Fruit fly (Drosophila melanogaster) whole organism, embryonic: ENCODE measurements around the gene CG14853.

Experiments used
- Antp ChIP-seq: fragments of 200-800 bp; sonication (Bioruptor generic); optimal IDR thresholded peaks from 3 replicates; lab custom pipeline; 2016; ENCODE audit warnings: missing biosample characterization, missing genetic modification characterization
- Atf3 ChIP-seq: fragments of 200-800 bp; sonication (Bioruptor generic); optimal IDR thresholded peaks from 3 replicates; lab custom pipeline; 2016; ENCODE audit warnings: missing biosample characterization, missing genetic modification characterization
- B-H1 ChIP-seq: fragments of 200-800 bp; sonication (Bioruptor generic); IDR thresholded peaks from 3 replicates; pipeline ENCODE4 v1.3.6; 2022; ENCODE audit warnings: missing biosample characterization, missing genetic modification characterization
- B-H2 ChIP-seq: fragments of 200-800 bp; sonication (Bioruptor generic); optimal IDR thresholded peaks from 2 replicates; lab custom pipeline; 2018; ENCODE audit warnings: missing biosample characterization, mild to moderate bottlenecking, missing genetic modification characterization
- Blimp-1 ChIP-seq: fragments of 200-800 bp; sonication (Bioruptor generic); optimal IDR thresholded peaks from 3 replicates; lab custom pipeline; 2018; ENCODE audit warnings: missing biosample characterization, missing genetic modification characterization, mild to moderate bottlenecking, moderate library complexity, missing genetic modification reagents
- Bteb2 ChIP-seq: fragments of 200-800 bp; sonication (Bioruptor generic); optimal IDR thresholded peaks from 2 replicates; lab custom pipeline; 2016; ENCODE audit warnings: missing biosample characterization, missing genetic modification characterization
- CG11456 ChIP-seq: fragments of 200-800 bp; sonication (Bioruptor generic); IDR thresholded peaks from 3 replicates; pipeline ENCODE4 v1.3.6; 2022; ENCODE audit warnings: missing biosample characterization, missing genetic modification characterization
- CG12071 ChIP-seq: fragments of 200-800 bp; sonication (Bioruptor generic); optimal IDR thresholded peaks from 3 replicates; lab custom pipeline; 2018; ENCODE audit warnings: missing biosample characterization, mild to moderate bottlenecking, missing genetic modification characterization
- CG13424 ChIP-seq: fragments of 200-800 bp; sonication (Bioruptor generic); optimal IDR thresholded peaks from 2 replicates; lab custom pipeline; 2019; ENCODE audit warnings: missing biosample characterization, mild to moderate bottlenecking, missing genetic modification characterization, moderate library complexity
- CG1647 ChIP-seq: fragments of 200-800 bp; sonication (Bioruptor generic); optimal IDR thresholded peaks from 3 replicates; lab custom pipeline; 2016; ENCODE audit warnings: missing biosample characterization, missing genetic modification characterization
- CG16779 ChIP-seq: fragments of 200-800 bp; sonication (Bioruptor generic); IDR thresholded peaks from 2 replicates; pipeline ENCODE4 v1.3.6; 2022; ENCODE audit warnings: missing biosample characterization, missing genetic modification characterization
- CG16863 ChIP-seq: fragments of 200-800 bp; sonication (Bioruptor generic); optimal IDR thresholded peaks from 3 replicates; lab custom pipeline; 2016; ENCODE audit warnings: missing biosample characterization, missing genetic modification characterization
- CG2678 ChIP-seq: fragments of 200-800 bp; sonication (Bioruptor generic); optimal IDR thresholded peaks from 3 replicates; lab custom pipeline; 2019; ENCODE audit warnings: missing biosample characterization, mild to moderate bottlenecking, missing genetic modification characterization, moderate library complexity
- CG30403 ChIP-seq: fragments of 200-800 bp; sonication (Bioruptor generic); optimal IDR thresholded peaks from 3 replicates; lab custom pipeline; 2016; ENCODE audit warnings: missing biosample characterization, missing genetic modification characterization
- CG31388 ChIP-seq: fragments of 200-800 bp; sonication (Bioruptor generic); optimal IDR thresholded peaks from 2 replicates; lab custom pipeline; 2016; ENCODE audit warnings: missing biosample characterization, missing genetic modification characterization
- CG32767 ChIP-seq: fragments of 200-800 bp; sonication (Bioruptor generic); IDR thresholded peaks from 2 replicates; pipeline ENCODE4 v1.3.6; 2022; ENCODE audit warnings: missing biosample characterization, missing genetic modification characterization
- CG33213 ChIP-seq: fragments of 200-800 bp; sonication (Bioruptor generic); optimal IDR thresholded peaks from 3 replicates; lab custom pipeline; 2016; ENCODE audit warnings: missing biosample characterization, missing genetic modification characterization
- CG4424 ChIP-seq: fragments of 200-800 bp; sonication (Bioruptor generic); optimal IDR thresholded peaks from 3 replicates; lab custom pipeline; 2016; ENCODE audit warnings: missing biosample characterization, missing genetic modification characterization
- CG4730 ChIP-seq: fragments of 200-800 bp; sonication (Bioruptor generic); IDR thresholded peaks from 2 replicates; pipeline ENCODE4 v1.3.6; 2022; ENCODE audit warnings: missing biosample characterization, missing genetic modification characterization
- CG6791 ChIP-seq: fragments of 200-800 bp; sonication (Bioruptor generic); IDR thresholded peaks from 3 replicates; pipeline ENCODE4 v1.3.6; 2022; ENCODE audit warnings: missing biosample characterization, missing genetic modification characterization; ENCODE audit not compliant: partially characterized antibody
- CG7745 ChIP-seq: fragments of 200-800 bp; sonication (Bioruptor generic); optimal IDR thresholded peaks from 2 replicates; lab custom pipeline; 2018; ENCODE audit warnings: missing biosample characterization, mild to moderate bottlenecking, missing genetic modification characterization, moderate library complexity
- CG9797 ChIP-seq: fragments of 200-800 bp; sonication (Bioruptor generic); optimal IDR thresholded peaks from 3 replicates; lab custom pipeline; 2018; ENCODE audit warnings: missing biosample characterization, mild to moderate bottlenecking, missing genetic modification characterization
- Dad ChIP-seq: fragments of 200-800 bp; sonication (Bioruptor generic); optimal IDR thresholded peaks from 3 replicates; lab custom pipeline; 2016; ENCODE audit warnings: missing biosample characterization, missing genetic modification characterization
- Dek ChIP-seq: fragments of 200-800 bp; sonication (Bioruptor generic); optimal IDR thresholded peaks from 3 replicates; lab custom pipeline; 2019; ENCODE audit warnings: missing biosample characterization, mild to moderate bottlenecking, missing genetic modification characterization, moderate library complexity
- Dfd ChIP-seq, 2 experiments: fragments of >200 bp; optimal IDR thresholded peaks; 2 replicates each; lab custom pipeline; 2017; ENCODE audit warnings: missing biosample characterization in 2 of 2, missing genetic modification characterization in 2 of 2
- GATAe ChIP-seq: fragments of 200-800 bp; sonication (Bioruptor generic); conservative IDR thresholded peaks from 2 replicates; pipeline ENCODE4 v1.3.6; 2022; ENCODE audit warnings: missing biosample characterization, missing genetic modification characterization
- Gug ChIP-seq: fragments of 200-800 bp; sonication (Bioruptor generic); IDR thresholded peaks from 4 replicates; pipeline ENCODE4 v1.3.6; 2022; ENCODE audit warnings: missing biosample characterization, missing genetic modification characterization
- Hsf ChIP-seq: fragments of 200-800 bp; sonication (Bioruptor generic); optimal IDR thresholded peaks from 3 replicates; lab custom pipeline; 2016; ENCODE audit warnings: missing biosample characterization, missing genetic modification characterization
- Kr ChIP-seq: fragments of 200-800 bp; sonication (Bioruptor generic); optimal IDR thresholded peaks from 2 replicates; lab custom pipeline; 2017; ENCODE audit warnings: missing biosample characterization, mild to moderate bottlenecking, missing genetic modification characterization
- Meics ChIP-seq: fragments of 200-800 bp; sonication (Bioruptor generic); optimal IDR thresholded peaks from 2 replicates; lab custom pipeline; 2017; ENCODE audit warnings: missing biosample characterization, mild to moderate bottlenecking, missing genetic modification characterization
- Nf-YA ChIP-seq: fragments of 200-800 bp; sonication (Bioruptor generic); IDR thresholded peaks from 2 replicates; pipeline ENCODE4 v1.3.6; 2022; ENCODE audit warnings: missing biosample characterization, missing genetic modification characterization
- Usf ChIP-seq: fragments of 200-800 bp; sonication (Bioruptor generic); optimal IDR thresholded peaks from 2 replicates; lab custom pipeline; 2017; ENCODE audit warnings: missing genotype, missing biosample characterization, missing genetic modification characterization
- al ChIP-seq: fragments of 200-800 bp; sonication (Bioruptor generic); IDR thresholded peaks from 2 replicates; pipeline ENCODE4 v1.3.6; 2022; ENCODE audit warnings: missing biosample characterization, missing genetic modification characterization
- crc ChIP-seq: fragments of 200-800 bp; sonication (Bioruptor generic); optimal IDR thresholded peaks from 2 replicates; lab custom pipeline; 2016; ENCODE audit warnings: missing biosample characterization, missing genetic modification characterization
- da ChIP-seq: fragments of 200-800 bp; sonication (Bioruptor generic); optimal IDR thresholded peaks from 2 replicates; lab custom pipeline; 2016; ENCODE audit warnings: missing biosample characterization, missing genetic modification characterization
- dati ChIP-seq: fragments of 200-800 bp; sonication (Bioruptor generic); IDR thresholded peaks from 2 replicates; pipeline ENCODE4 v1.3.6; 2022; ENCODE audit warnings: missing biosample characterization, missing genetic modification characterization
- disco-r ChIP-seq: fragments of 200-800 bp; sonication (Bioruptor generic); optimal IDR thresholded peaks from 2 replicates; lab custom pipeline; 2016; ENCODE audit warnings: missing biosample characterization, missing genetic modification characterization
- esg ChIP-seq: fragments of 200-800 bp; sonication (Bioruptor generic); conservative IDR thresholded peaks from 2 replicates; pipeline ENCODE4 v1.3.6; 2022; ENCODE audit warnings: missing biosample characterization, missing genetic modification characterization
- ham ChIP-seq: fragments of 200-800 bp; sonication (Bioruptor generic); IDR thresholded peaks from 2 replicates; pipeline ENCODE4 v1.3.6; 2022; ENCODE audit warnings: missing biosample characterization, missing genetic modification characterization
- hkb ChIP-seq, 2 experiments: fragments of 200-800 bp in 1 of 2; fragments of >200 bp in 1 of 2; sonication (Bioruptor generic) in 1 of 2; IDR thresholded peaks in 1 of 2; optimal IDR thresholded peaks in 1 of 2; 2 replicates each; pipeline versions ENCODE4 v1.3.6 to Lab custom; 2017 to 2022; ENCODE audit warnings: missing biosample characterization in 1 of 2, missing genetic modification characterization in 1 of 2
- jumu ChIP-seq: fragments of 200-800 bp; sonication (Bioruptor generic); optimal IDR thresholded peaks from 3 replicates; lab custom pipeline; 2016; ENCODE audit warnings: missing biosample characterization, missing genetic modification characterization
- nmo ChIP-seq: fragments of 200-800 bp; sonication (Bioruptor generic); optimal IDR thresholded peaks from 2 replicates; lab custom pipeline; 2018; ENCODE audit warnings: missing biosample characterization, mild to moderate bottlenecking, missing genetic modification characterization, moderate library complexity
- otp ChIP-seq: fragments of 200-800 bp; sonication (Bioruptor generic); IDR thresholded peaks from 3 replicates; pipeline ENCODE4, ENCODE4 v1.3.6; 2022; ENCODE audit warnings: missing biosample characterization, missing genetic modification characterization
- salm ChIP-seq: fragments of 200-800 bp; sonication (Bioruptor generic); optimal IDR thresholded peaks from 2 replicates; lab custom pipeline; 2018; ENCODE audit warnings: missing biosample characterization, mild to moderate bottlenecking, missing genetic modification characterization
- sima ChIP-seq: fragments of 200-800 bp; sonication (Bioruptor generic); optimal IDR thresholded peaks from 2 replicates; lab custom pipeline; 2016; ENCODE audit warnings: missing biosample characterization, missing genetic modification characterization
- so ChIP-seq: fragments of 200-800 bp; sonication (Bioruptor generic); IDR thresholded peaks from 3 replicates; pipeline ENCODE4 v1.3.6; 2022; ENCODE audit warnings: missing biosample characterization, missing genetic modification characterization
- ssp ChIP-seq: fragments of 200-800 bp; sonication (Bioruptor generic); IDR thresholded peaks from 2 replicates; pipeline ENCODE4 v1.3.6; 2022; ENCODE audit warnings: missing biosample characterization, missing genetic modification characterization
- toy ChIP-seq: fragments of 200-800 bp; sonication (Bioruptor generic); IDR thresholded peaks from 2 replicates; pipeline ENCODE4 v1.3.6; 2022; ENCODE audit warnings: missing biosample characterization, missing genetic modification characterization
- vnd ChIP-seq: fragments of 200-800 bp; sonication (Bioruptor generic); IDR thresholded peaks from 3 replicates; pipeline ENCODE4 v1.3.6; 2022; ENCODE audit warnings: missing biosample characterization, missing genetic modification characterization; ENCODE audit not compliant: partially characterized antibody
- wek ChIP-seq: fragments of 200-800 bp; sonication (Bioruptor generic); optimal IDR thresholded peaks from 3 replicates; lab custom pipeline; 2018; ENCODE audit warnings: missing biosample characterization, mild to moderate bottlenecking, missing genetic modification characterization, moderate library complexity

Gene CG14853

DNA sequence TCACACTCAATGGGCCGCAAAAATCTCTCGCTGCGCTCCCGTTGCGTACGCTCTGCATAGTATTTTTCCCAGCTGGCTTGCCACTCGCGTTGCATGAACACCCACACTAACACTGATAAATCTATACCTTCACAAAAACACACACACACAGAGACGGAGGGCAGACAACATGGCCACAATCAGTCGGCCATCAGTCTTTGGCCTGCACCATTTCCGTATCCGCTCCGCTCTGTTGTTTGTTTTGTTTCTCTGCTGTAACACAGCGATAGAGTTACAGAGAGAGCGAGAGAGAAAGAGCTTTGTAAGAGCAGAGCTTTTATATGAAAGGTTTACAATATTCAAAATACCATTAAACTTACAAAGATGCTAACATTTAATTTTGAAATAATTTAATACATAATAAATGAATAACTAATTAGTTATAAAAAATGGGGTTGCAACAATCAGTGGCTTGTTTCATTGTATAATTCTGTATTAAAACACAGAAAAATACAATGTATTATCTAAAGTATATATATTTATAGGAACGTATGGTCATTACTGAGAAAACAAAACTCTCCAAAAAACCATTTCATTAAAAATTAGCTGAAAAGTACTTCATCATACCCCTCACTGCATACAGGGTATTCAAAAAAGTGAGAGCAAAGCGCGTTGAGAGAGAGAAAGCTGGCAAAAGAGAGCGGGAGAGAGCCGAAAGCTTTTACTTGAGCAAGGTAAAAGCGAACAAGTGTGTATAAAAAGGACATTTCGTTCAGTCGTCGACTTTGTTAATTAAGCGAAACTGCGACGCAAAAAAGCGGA lies at the start of gene CG14853 (continued):
- TF ChIP-seq CG4730 (peak; percentile 53), dati (GFP tag; lab: Robert Waterston, UW) (peak; percentile 43), CG2678 (tag; lab: Kevin White, UChicago) (peak; percentile 88), otp (GFP tag; lab: Robert Waterston, UW) (peak; percentile 40), B-H1 (GFP tag; lab: Robert Waterston, UW) (peak; percentile 71), Atf3 (no peak), jumu (no peak), vnd (GFP tag; lab: Robert Waterston, UW) (no peak), CG13424 (tag; lab: Kevin White, UChicago) (peak; percentile 92), CG31388 (GFP tag; lab: Kevin White, UChicago) (no peak), ham (GFP tag; lab: Robert Waterston, UW) (no peak), CG30403 (peak; percentile 63), Bteb2 (GFP tag; lab: Kevin White, UChicago) (no peak), CG11456 (GFP tag; lab: Robert Waterston, UW) (peak; percentile 72), CG16779 (no peak), CG16863 (peak; percentile 7), CG9797 (GFP tag; lab: Kevin White, UChicago) (peak; percentile 21), wek (peak; percentile 82), Dfd (GFP tag; optimal IDR thresholded peaks at IDR 0.05; lab: Kevin White, UChicago) (no peak), CG7745 (no peak), Meics (GFP tag; lab: Kevin White, UChicago) (peak; percentile 77), Blimp-1 (GFP tag; lab: Kevin White, UChicago) (peak; percentile 77), nmo (GFP tag; lab: Kevin White, UChicago) (peak; percentile 85), so (GFP tag; lab: Robert Waterston, UW) (peak; percentile 68; the same call in 2 of the 3 replicates), Kr (GFP tag; lab: Kevin White, UChicago) (no peak), CG12071 (GFP tag; lab: Kevin White, UChicago) (peak; percentile 88), Dad (GFP tag; lab: Kevin White, UChicago) (no peak), CG33213 (GFP tag; lab: Kevin White, UChicago) (no peak), CG32767 (GFP tag; lab: Robert Waterston, UW) (peak; percentile 81), sima (GFP tag; lab: Kevin White, UChicago) (no peak), CG4424 (GFP tag; lab: Kevin White, UChicago) (peak; percentile 60), al (GFP tag; lab: Robert Waterston, UW) (peak; percentile 42), Usf (GFP tag; lab: Kevin White, UChicago) (peak; percentile 13), Dek (tag; lab: Kevin White, UChicago) (peak; percentile 77), disco-r (GFP tag; lab: Kevin White, UChicago) (no peak), ssp (GFP tag; lab: Robert Waterston, UW) (peak; percentile 63), Nf-YA (GFP tag; lab: Robert Waterston, UW) (0 out of 2 replicates have a peak, but pooled peaks have one; percentile 10), salm (tag; lab: Kevin White, UChicago) (no peak), crc (GFP tag; lab: Kevin White, UChicago) (no peak), Antp (GFP tag; lab: Kevin White, UChicago) (no peak), toy (no peak), hkb (optimal IDR thresholded peaks at IDR 0.05; lab: Kevin White, UChicago) (no peak), hkb (GFP tag; IDR thresholded peaks at IDR 0.05; lab: Robert Waterston, UW) (peak; percentile 79), da (GFP tag; lab: Kevin White, UChicago) (no peak), GATAe (no peak), B-H2 (peak; percentile 10), CG6791 (GFP tag; lab: Robert Waterston, UW) (no peak), Gug (peak; percentile 52; the same call in 2 of the 4 replicates), CG1647 (GFP tag; lab: Kevin White, UChicago) (no peak), Hsf (peak; percentile 53), esg (GFP tag; lab: Robert Waterston, UW) (peak; percentile 83)
